Fruit fly (Drosophila melanogaster): ENCODE data around the gene CG31178.

- TF ChIP-seq CG33017 (tag; optimal IDR thresholded peaks at IDR 0.05) (no peak), ovo (GFP tag; optimal IDR thresholded peaks at IDR 0.05) (no peak), kay (GFP tag; ENCODE audit: borderline replicate concordance) (no peak), tj (GFP tag; optimal IDR thresholded peaks at IDR 0.05) (no peak), CG12768 (GFP tag; optimal IDR thresholded peaks at IDR 0.05) (no peak), CG1620 (GFP tag; optimal IDR thresholded peaks at IDR 0.05) (no peak), bab1 (GFP tag; optimal IDR thresholded peaks at IDR 0.05) (no peak), Clk (GFP tag; optimal IDR thresholded peaks at IDR 0.05) (no peak), CG5204 (GFP tag; optimal IDR thresholded peaks at IDR 0.05) (no peak), toe (GFP tag; optimal IDR thresholded peaks at IDR 0.05) (no peak), cnc (optimal IDR thresholded peaks at IDR 0.05) (no peak), cic (GFP tag; optimal IDR thresholded peaks at IDR 0.05) (no peak)
Measured at dm6 chr3R:21846559-21846958, 27.0 kb upstream of the CG31178 start, which contains the start of gene Gr93d.
